Fruit fly (Drosophila melanogaster) whole organism, pupa: Measurements from ENCODE around the gene GstD4.

Experiments used
- CG10348 ChIP-seq: fragments of 200-800 bp; sonication (Bioruptor generic); IDR thresholded peaks from 2 replicates; pipeline ENCODE4 v1.3.6; 2022; ENCODE audit warnings: missing biosample characterization, missing genetic modification characterization
- CG12605 ChIP-seq: fragments of 200-800 bp; sonication (Bioruptor generic); IDR thresholded peaks from 2 replicates; pipeline ENCODE4 v1.3.6; 2022; ENCODE audit warnings: missing biosample characterization, missing genetic modification characterization
- CG13204 ChIP-seq: fragments of 200-800 bp; sonication (Bioruptor generic); optimal IDR thresholded peaks from 2 replicates; lab custom pipeline; 2018; ENCODE audit warnings: missing biosample characterization, mild to moderate bottlenecking, missing genetic modification characterization, moderate library complexity
- CG14655 ChIP-seq: fragments of 200-800 bp; sonication (Bioruptor generic); optimal IDR thresholded peaks from 3 replicates; lab custom pipeline; 2017; ENCODE audit warnings: mild to moderate bottlenecking, missing biosample characterization, missing genetic modification reagents, missing genetic modification characterization
- CG15710 ChIP-seq: fragments of 200-800 bp; sonication (Bioruptor generic); optimal IDR thresholded peaks from 2 replicates; lab custom pipeline; 2018; ENCODE audit warnings: missing biosample characterization, mild to moderate bottlenecking, missing genetic modification characterization, moderate library complexity
- CG17806 ChIP-seq: fragments of 200-800 bp; sonication (Bioruptor generic); optimal IDR thresholded peaks from 2 replicates; lab custom pipeline; 2018; ENCODE audit warnings: missing biosample characterization, mild to moderate bottlenecking, missing genetic modification characterization, moderate library complexity
- CG32121 ChIP-seq: fragments of 200-800 bp; sonication (Bioruptor generic); IDR thresholded peaks from 2 replicates; pipeline ENCODE4 v1.3.6; 2022; ENCODE audit warnings: missing biosample characterization, missing genetic modification characterization
- CG34367 ChIP-seq: fragments of 200-800 bp; sonication (Bioruptor generic); optimal IDR thresholded peaks from 2 replicates; lab custom pipeline; 2018; ENCODE audit warnings: missing biosample characterization, mild to moderate bottlenecking, missing genetic modification characterization
- CG4496 ChIP-seq: fragments of 200-800 bp; sonication (Bioruptor generic); IDR thresholded peaks from 3 replicates; pipeline ENCODE4 v1.3.6; 2022; ENCODE audit warnings: missing biosample characterization, missing genetic modification characterization
- CG8159 ChIP-seq: fragments of 200-800 bp; sonication (Bioruptor generic); optimal IDR thresholded peaks from 3 replicates; lab custom pipeline; 2018; ENCODE audit warnings: missing biosample characterization, mild to moderate bottlenecking, missing genetic modification characterization, moderate library complexity
- CG8301 ChIP-seq: fragments of 200-800 bp; sonication (Bioruptor generic); optimal IDR thresholded peaks from 2 replicates; lab custom pipeline; 2018; ENCODE audit warnings: missing biosample characterization, mild to moderate bottlenecking, missing genetic modification characterization
- CG9948 ChIP-seq: fragments of 200-800 bp; sonication (Bioruptor generic); optimal IDR thresholded peaks from 2 replicates; lab custom pipeline; 2018; ENCODE audit warnings: missing biosample characterization, mild to moderate bottlenecking, missing genetic modification characterization, moderate library complexity
- D1 ChIP-seq: fragments of 200-800 bp; sonication (Bioruptor generic); optimal IDR thresholded peaks from 2 replicates; lab custom pipeline; 2018; ENCODE audit warnings: missing biosample characterization, mild to moderate bottlenecking, missing genetic modification characterization, moderate library complexity
- EcR ChIP-seq: fragments of 200-800 bp; sonication (Bioruptor generic); optimal IDR thresholded peaks from 3 replicates; lab custom pipeline; 2019; ENCODE audit warnings: missing biosample characterization, missing genetic modification characterization, mild to moderate bottlenecking, moderate library complexity, missing genetic modification reagents
- Ets98B ChIP-seq: fragments of 200-800 bp; sonication (Bioruptor generic); IDR thresholded peaks from 2 replicates; pipeline ENCODE4 v1.3.6; 2022; ENCODE audit warnings: missing biosample characterization, missing genetic modification characterization
- Pif1A ChIP-seq: fragments of 200-800 bp; sonication (Bioruptor generic); optimal IDR thresholded peaks from 3 replicates; lab custom pipeline; 2016; ENCODE audit warnings: missing biosample characterization, missing genetic modification characterization
- Pif1B ChIP-seq: fragments of 200-800 bp; sonication (Bioruptor generic); optimal IDR thresholded peaks from 3 replicates; lab custom pipeline; 2016; ENCODE audit warnings: missing biosample characterization, missing genetic modification characterization
- Snoo ChIP-seq: fragments of 200-800 bp; sonication (Bioruptor generic); optimal IDR thresholded peaks from 3 replicates; lab custom pipeline; 2017; ENCODE audit warnings: missing biosample characterization, mild to moderate bottlenecking, missing genetic modification characterization, inconsistent platforms
- fd96Ca ChIP-seq: fragments of 200-800 bp; sonication (Bioruptor generic); IDR thresholded peaks from 3 replicates; pipeline ENCODE4 v1.3.6; 2022; ENCODE audit warnings: missing biosample characterization, missing genetic modification characterization
- gl ChIP-seq: fragments of 200-800 bp; sonication (Bioruptor generic); optimal IDR thresholded peaks from 2 replicates; lab custom pipeline; 2018; ENCODE audit warnings: missing biosample characterization, mild to moderate bottlenecking, missing genetic modification characterization
- rn ChIP-seq: fragments of 200-800 bp; sonication (Bioruptor generic); IDR thresholded peaks from 2 replicates; pipeline ENCODE4 v1.3.6; 2022; ENCODE audit warnings: missing biosample characterization, missing genetic modification characterization

Gene GstD4

dm6 chr3R:12373800-12374199 lies at the start of gene GstD4:
GstD4 (plus strand) TSS chr3R:12374100.
- peak; percentile 21 for TF ChIP-seq EcR (GFP tag; lab: Kevin White, UChicago)
- no peak for TF ChIP-seq CG4496 (GFP tag; lab: Robert Waterston, UW)

dm6 chr3R:12326855-12327254 lies 47.0 kb upstream of the GstD4 start:
- TF ChIP-seq Ets98B (GFP tag; lab: Robert Waterston, UW) = no peak
- no peak for TF ChIP-seq CG34367
- no peak for TF ChIP-seq Pif1B (GFP tag; lab: Kevin White, UChicago)
- TF ChIP-seq CG10348 (GFP tag; lab: Robert Waterston, UW) = no peak
- TF ChIP-seq D1 = no peak
- TF ChIP-seq EcR (GFP tag; lab: Kevin White, UChicago) = no peak
- no peak for TF ChIP-seq CG13204 (GFP tag; lab: Kevin White, UChicago)
- TF ChIP-seq CG14655 = no peak
- no peak for TF ChIP-seq CG17806 (tag; lab: Kevin White, UChicago)
- TF ChIP-seq fd96Ca (GFP tag; lab: Robert Waterston, UW) = no peak
- TF ChIP-seq CG9948 (tag; lab: Kevin White, UChicago) = no peak

dm6 chr3R:12329827-12330226 lies 44.1 kb upstream of the GstD4 start:
- TF ChIP-seq Snoo (tag; lab: Kevin White, UChicago) (no peak), Pif1A (GFP tag; lab: Kevin White, UChicago) (no peak), D1 (no peak), CG15710 (tag; lab: Kevin White, UChicago) (no peak), CG10348 (GFP tag; lab: Robert Waterston, UW) (no peak), CG12605 (GFP tag; lab: Robert Waterston, UW) (no peak)

dm6 chr3R:12341374-12341773 lies 32.5 kb upstream of the GstD4 start, which contains the start of gene Sgsf:
Sgsf (plus strand) TSS chr3R:12341674.
- no peak for TF ChIP-seq CG13204 (GFP tag; lab: Kevin White, UChicago)
- no peak for TF ChIP-seq Pif1A (GFP tag; lab: Kevin White, UChicago)
- TF ChIP-seq CG15710 (tag; lab: Kevin White, UChicago) = no peak
- TF ChIP-seq CG8301 (tag; lab: Kevin White, UChicago) = no peak
- TF ChIP-seq CG9948 (tag; lab: Kevin White, UChicago) = no peak
- no peak for TF ChIP-seq gl (tag; lab: Kevin White, UChicago)
- no peak for TF ChIP-seq CG4496 (GFP tag; lab: Robert Waterston, UW)
- no peak for TF ChIP-seq fd96Ca (GFP tag; lab: Robert Waterston, UW)
- TF ChIP-seq rn (GFP tag; lab: Robert Waterston, UW) = no peak
- no peak for TF ChIP-seq CG10348 (GFP tag; lab: Robert Waterston, UW)
- TF ChIP-seq D1 = no peak
- no peak for TF ChIP-seq Pif1B (GFP tag; lab: Kevin White, UChicago)
- no peak for TF ChIP-seq CG8159 (tag; lab: Kevin White, UChicago)
- TF ChIP-seq Ets98B (GFP tag; lab: Robert Waterston, UW) = no peak
- no peak for TF ChIP-seq CG12605 (GFP tag; lab: Robert Waterston, UW)
- TF ChIP-seq CG34367 = no peak
- no peak for TF ChIP-seq CG14655
- TF ChIP-seq CG17806 (tag; lab: Kevin White, UChicago) = no peak

DNA sequence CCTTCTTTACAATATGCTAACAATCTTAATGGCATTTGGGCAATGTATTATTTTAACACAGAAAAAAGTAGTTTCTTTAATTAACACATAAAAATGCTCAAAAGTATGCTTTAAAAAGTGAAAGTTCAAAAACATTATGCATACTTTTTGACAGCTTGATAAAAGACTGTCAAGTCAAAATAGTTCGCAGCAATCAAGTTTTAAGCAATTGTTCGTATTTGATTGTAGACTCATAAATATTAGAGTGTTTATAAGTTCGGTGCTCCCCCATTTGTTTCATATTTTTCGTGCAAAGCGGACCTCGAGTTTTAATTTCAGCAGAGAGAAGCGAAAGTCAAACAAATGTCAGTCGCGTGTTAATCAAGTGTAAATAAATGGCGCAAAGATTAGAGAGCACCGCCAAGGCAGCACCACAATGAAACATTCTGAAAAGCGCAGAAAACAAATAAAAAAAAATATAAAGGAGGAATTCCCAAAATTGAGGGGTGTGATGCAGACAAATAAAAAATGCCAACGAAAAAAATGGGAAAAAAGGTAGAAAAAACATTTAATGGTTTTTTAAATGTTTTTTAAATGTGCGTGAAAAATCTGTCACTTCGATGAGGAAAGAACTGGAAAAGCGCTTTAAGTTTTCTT lies 28.9 kb upstream of the GstD4 start:
- TF ChIP-seq D1 (no peak), rn (GFP tag; lab: Robert Waterston, UW) (no peak), CG8159 (tag; lab: Kevin White, UChicago) (no peak), Pif1B (GFP tag; lab: Kevin White, UChicago) (no peak), EcR (GFP tag; lab: Kevin White, UChicago) (no peak), Ets98B (GFP tag; lab: Robert Waterston, UW) (no peak), CG15710 (tag; lab: Kevin White, UChicago) (no peak), Snoo (tag; lab: Kevin White, UChicago) (no peak), gl (tag; lab: Kevin White, UChicago) (no peak), CG14655 (no peak), CG34367 (no peak), CG4496 (GFP tag; lab: Robert Waterston, UW) (no peak), CG8301 (tag; lab: Kevin White, UChicago) (no peak), CG12605 (GFP tag; lab: Robert Waterston, UW) (no peak)

- peak; percentile 15 for TF ChIP-seq CG8159 (tag; lab: Kevin White, UChicago)
- TF ChIP-seq rn (GFP tag; lab: Robert Waterston, UW) = no peak
These were observed 27.9 kb upstream of the GstD4 start for dm6 chr3R:12345989-12346388.

DNA sequence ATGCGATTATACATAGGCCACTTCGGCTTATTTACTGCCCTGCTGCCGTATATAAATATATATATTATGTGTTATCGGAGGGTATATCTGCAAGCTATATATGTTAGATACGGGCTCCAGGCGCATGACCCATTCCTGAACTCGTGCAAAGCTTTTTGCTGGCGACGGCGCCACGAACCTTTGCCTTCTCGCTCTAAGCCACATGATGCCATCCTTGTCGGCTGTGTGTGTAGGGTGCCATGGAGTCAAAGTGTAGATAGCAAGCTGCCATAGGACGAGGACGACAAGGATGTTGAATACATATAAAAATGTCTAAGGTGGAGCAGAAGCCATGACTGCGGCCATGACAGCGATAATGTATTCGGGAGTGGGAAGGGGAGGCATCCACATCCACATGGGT lies 26.2 kb upstream of the GstD4 start:
- TF ChIP-seq Pif1A (GFP tag; lab: Kevin White, UChicago) (no peak), rn (GFP tag; lab: Robert Waterston, UW) (no peak), CG15710 (tag; lab: Kevin White, UChicago) (no peak), Pif1B (GFP tag; lab: Kevin White, UChicago) (no peak), CG32121 (GFP tag; lab: Robert Waterston, UW) (no peak), CG14655 (no peak), CG17806 (tag; lab: Kevin White, UChicago) (no peak), Ets98B (GFP tag; lab: Robert Waterston, UW) (no peak), gl (tag; lab: Kevin White, UChicago) (no peak), fd96Ca (GFP tag; lab: Robert Waterston, UW) (no peak), CG12605 (GFP tag; lab: Robert Waterston, UW) (no peak)
